Fruit fly (Drosophila melanogaster): ENCODE results near the gene mRpS34.

mRpS34 gene

DNA sequence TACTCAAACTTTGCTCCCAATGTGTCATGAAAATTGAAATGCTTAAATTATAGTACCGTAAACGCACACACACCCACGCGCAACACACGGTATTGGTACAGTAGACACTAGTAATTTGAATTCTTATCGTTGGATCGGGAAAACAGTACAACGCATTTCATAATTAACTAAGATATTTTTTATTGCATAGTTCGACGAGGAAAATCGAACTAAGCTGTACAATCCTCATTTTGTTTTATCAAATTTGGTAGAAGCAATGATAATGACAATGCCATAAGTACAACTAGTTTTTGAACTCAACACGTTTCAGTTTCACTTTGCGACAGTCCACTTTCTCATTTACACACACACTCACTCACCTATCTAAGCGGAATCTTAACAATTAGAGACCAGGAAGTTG lies 32.9 kb downstream of the mRpS34 start (continued):
- TF ChIP-seq CG6254 (GFP tag; optimal IDR thresholded peaks at IDR 0.05) (no peak), Eip74EF (GFP tag; optimal IDR thresholded peaks at IDR 0.05) (peak in 1 of 2 experiments; percentile 80), jing (GFP tag; optimal IDR thresholded peaks at IDR 0.05) (no peak), maf-S (GFP tag; optimal IDR thresholded peaks at IDR 0.05) (peak; percentile 46), HHEX (GFP tag; optimal IDR thresholded peaks at IDR 0.05) (peak; percentile 65), dmrt11E (tag; optimal IDR thresholded peaks at IDR 0.05) (peak; percentile 51), hb (GFP tag; IDR thresholded peaks at IDR 0.05; ENCODE audit: partially characterized antibody) (no peak), Hmr (GFP tag; optimal IDR thresholded peaks at IDR 0.05) (peak; percentile 71), bbx (GFP tag; IDR thresholded peaks at IDR 0.05; ENCODE audit: partially characterized antibody) (no peak), lilli (GFP tag; optimal IDR thresholded peaks at IDR 0.05) (peak; percentile 76), h (optimal IDR thresholded peaks at IDR 0.05) (no peak), Xbp1 (GFP tag; optimal IDR thresholded peaks at IDR 0.05) (peak; percentile 71), odd (GFP tag; optimal IDR thresholded peaks at IDR 0.05) (peak; percentile 59), CG31224 (GFP tag; IDR thresholded peaks at IDR 0.05) (peak; percentile 42), gt (GFP tag; IDR thresholded peaks at IDR 0.05) (no peak), dm (GFP tag; optimal IDR thresholded peaks at IDR 0.05) (peak; percentile 57), HLH54F (GFP tag; optimal IDR thresholded peaks at IDR 0.05) (peak; percentile 58), tgo (GFP tag; IDR thresholded peaks at IDR 0.05) (peak; percentile 58), CG3726 (GFP tag; IDR thresholded peaks at IDR 0.05) (no peak), CG17802 (tag; optimal IDR thresholded peaks at IDR 0.05) (peak; percentile 11), HLH3B (GFP tag; IDR thresholded peaks at IDR 0.05) (peak; percentile 60), Drgx (GFP tag; IDR thresholded peaks at IDR 0.05) (no peak), Elba2 (GFP tag; optimal IDR thresholded peaks at IDR 0.05) (no peak), Optix (GFP tag; IDR thresholded peaks at IDR 0.05) (no peak; the same call in 2 of the 3 replicates), H15 (GFP tag; IDR thresholded peaks at IDR 0.05) (no peak), CG10274 (GFP tag; optimal IDR thresholded peaks at IDR 0.05) (peak; percentile 45), GATAe (GFP tag; conservative IDR thresholded peaks at IDR 0.05) (no peak), CG2202 (tag; optimal IDR thresholded peaks at IDR 0.05) (peak; percentile 28), sim (GFP tag; IDR thresholded peaks at IDR 0.05) (0 out of 2 replicates have a peak, but pooled peaks have one; percentile 41), NC2α (GFP tag; optimal IDR thresholded peaks at IDR 0.05) (peak; percentile 4), Aef1 (GFP tag; IDR thresholded peaks at IDR 0.05) (peak; percentile 42; the same call in 1 of the 3 replicates), CG9876 (GFP tag; optimal IDR thresholded peaks at IDR 0.05) (peak; percentile 46), CG2712 (tag; optimal IDR thresholded peaks at IDR 0.05) (peak; percentile 67), MESR4 (GFP tag; optimal IDR thresholded peaks at IDR 0.05) (no peak), NFAT (GFP tag; IDR thresholded peaks at IDR 0.05) (peak; percentile 38; the same call in 1 of the 2 replicates), Hey (tag; optimal IDR thresholded peaks at IDR 0.05) (no peak), E2f2 (GFP tag; IDR thresholded peaks at IDR 0.05) (0 out of 2 replicates have a peak, but pooled peaks have one; percentile 28), CG15601 (tag; optimal IDR thresholded peaks at IDR 0.05) (peak; percentile 48), CG3995 (GFP tag; optimal IDR thresholded peaks at IDR 0.05) (peak; percentile 1), Chrac-16 (GFP tag; optimal IDR thresholded peaks at IDR 0.05) (peak; percentile 69), CG2875 (GFP tag; optimal IDR thresholded peaks at IDR 0.05) (peak; percentile 19), CG8388 (GFP tag; optimal IDR thresholded peaks at IDR 0.05) (peak; percentile 57), CG4617 (GFP tag; optimal IDR thresholded peaks at IDR 0.05; ENCODE audit: borderline replicate concordance) (no peak), CG15479 (GFP tag; optimal IDR thresholded peaks at IDR 0.05) (peak; percentile 20), sisA (GFP tag; IDR thresholded peaks at IDR 0.05) (peak; percentile 70), Fer2 (tag; optimal IDR thresholded peaks at IDR 0.05) (peak; percentile 64), CG15011 (GFP tag; optimal IDR thresholded peaks at IDR 0.05) (peak; percentile 16), CG10209 (GFP tag; optimal IDR thresholded peaks at IDR 0.05) (peak; percentile 56), gcm2 (GFP tag; optimal IDR thresholded peaks at IDR 0.05) (no peak), CG6813 (GFP tag; optimal IDR thresholded peaks at IDR 0.05) (peak; percentile 31), CG17359 (tag; optimal IDR thresholded peaks at IDR 0.05) (peak; percentile 77)
